Worm (Caenorhabditis elegans): Measurements from ENCODE around the gene T01D1.5.
A peak's percentile ranks its signal among the peaks of the same experiment; 100 is the strongest.

T01D1.5 gene

ce11 chrII:188967-189366, at the start of gene T01D1.5:
Gene T01D1.5, minus strand, starts transcription at chrII:189067.
- TF ChIP-seq M03D4.4 (tag; optimal IDR thresholded peaks at IDR 0.05) (no peak), ceh-39 (tag; optimal IDR thresholded peaks at IDR 0.05) (no peak)

- TF ChIP-seq zip-8 (tag; optimal IDR thresholded peaks at IDR 0.05) = peak; percentile 89
- no peak for TF ChIP-seq nhr-76 (tag; optimal IDR thresholded peaks at IDR 0.05)
- TF ChIP-seq ham-2 (GFP tag; optimal IDR thresholded peaks at IDR 0.05) = no peak
- no peak for TF ChIP-seq hlh-1 (tag; optimal IDR thresholded peaks at IDR 0.05)
- no peak for TF ChIP-seq M03D4.4 (tag; optimal IDR thresholded peaks at IDR 0.05)
Measured at ce11 chrII:237721-238120, 48.9 kb upstream of the T01D1.5 start, which contains the start of gene laat-1. Gene laat-1, minus strand, starts transcription at chrII:237821.

ce11 chrII:232641-233040, 43.8 kb upstream of the T01D1.5 start, which contains the start of gene Y43H11AL.1:
Gene Y43H11AL.1, minus strand, starts transcription at chrII:232741.
- no peak for TF ChIP-seq elt-1 (tag; optimal IDR thresholded peaks at IDR 0.05; ENCODE audit: borderline replicate concordance, insufficient read depth)

- TF ChIP-seq nhr-28 (tag; optimal IDR thresholded peaks at IDR 0.05) = no peak
- TF ChIP-seq hlh-1 (tag; optimal IDR thresholded peaks at IDR 0.05) = peak; percentile 68
- TF ChIP-seq unc-62 (GFP tag; optimal IDR thresholded peaks at IDR 0.05) = peak; percentile 94
- peak; percentile 43 for TF ChIP-seq sptf-1 (tag; optimal IDR thresholded peaks at IDR 0.05)
- peak; percentile 18 for TF ChIP-seq ztf-11 (tag; optimal IDR thresholded peaks at IDR 0.05)
- TF ChIP-seq mls-2 (tag; optimal IDR thresholded peaks at IDR 0.05) = peak; percentile 53
- peak; percentile 61 for TF ChIP-seq ham-2 (GFP tag; optimal IDR thresholded peaks at IDR 0.05)
- no peak for TF ChIP-seq drap-1 (GFP tag; optimal IDR thresholded peaks at IDR 0.05)
- TF ChIP-seq unc-120 (tag; optimal IDR thresholded peaks at IDR 0.05; ENCODE audit: poor library complexity, severe bottlenecking) = peak; percentile 60
Measured at ce11 chrII:221212-221611, 32.3 kb upstream of the T01D1.5 start.

- TF ChIP-seq unc-39 (tag; optimal IDR thresholded peaks at IDR 0.05) (no peak), elt-3 (tag; optimal IDR thresholded peaks at IDR 0.05) (no peak), nhr-2 (tag; optimal IDR thresholded peaks at IDR 0.05) (no peak), zip-8 (tag; optimal IDR thresholded peaks at IDR 0.05) (no peak), ceh-39 (tag; optimal IDR thresholded peaks at IDR 0.05) (no peak), drap-1 (GFP tag; optimal IDR thresholded peaks at IDR 0.05) (no peak), ceh-83 (GFP tag; optimal IDR thresholded peaks at IDR 0.05) (no peak), flh-1 (GFP tag; optimal IDR thresholded peaks at IDR 0.05) (no peak), lsy-2 (tag; optimal IDR thresholded peaks at IDR 0.05) (no peak), bed-3 (GFP tag; optimal IDR thresholded peaks at IDR 0.05) (no peak)
Measured at ce11 chrII:220602-221001, 31.7 kb upstream of the T01D1.5 start, which contains the start of gene ubxn-3. Gene ubxn-3, minus strand, starts transcription at chrII:220667.

ce11 chrII:219846-220503, 31.1 kb upstream of the T01D1.5 start:
- TF ChIP-seq unc-120 (tag; optimal IDR thresholded peaks at IDR 0.05; ENCODE audit: poor library complexity, severe bottlenecking) (no peak), ham-2 (GFP tag; optimal IDR thresholded peaks at IDR 0.05) (peak; percentile 21), ceh-83 (GFP tag; optimal IDR thresholded peaks at IDR 0.05) (no peak), elt-1 (tag; optimal IDR thresholded peaks at IDR 0.05; ENCODE audit: borderline replicate concordance, insufficient read depth) (no peak)

ce11 chrII:217308-217707, 28.4 kb upstream of the T01D1.5 start:
- TF ChIP-seq elt-3 (tag; optimal IDR thresholded peaks at IDR 0.05) (no peak), elt-1 (tag; optimal IDR thresholded peaks at IDR 0.05; ENCODE audit: borderline replicate concordance, insufficient read depth) (no peak), ceh-43 (GFP tag; optimal IDR thresholded peaks at IDR 0.05) (no peak), nhr-76 (tag; optimal IDR thresholded peaks at IDR 0.05) (no peak), nhr-237 (tag; optimal IDR thresholded peaks at IDR 0.05) (no peak), unc-120 (tag; optimal IDR thresholded peaks at IDR 0.05; ENCODE audit: poor library complexity, severe bottlenecking) (no peak), ztf-11 (tag; optimal IDR thresholded peaks at IDR 0.05) (no peak), tbx-8 (GFP tag; optimal IDR thresholded peaks at IDR 0.05) (no peak), M03D4.4 (tag; optimal IDR thresholded peaks at IDR 0.05) (no peak), mab-5 (tag; optimal IDR thresholded peaks at IDR 0.05) (no peak), nhr-2 (tag; optimal IDR thresholded peaks at IDR 0.05) (no peak), unc-39 (tag; optimal IDR thresholded peaks at IDR 0.05) (no peak), sem-2 (GFP tag; optimal IDR thresholded peaks at IDR 0.05) (no peak)
